Fruit fly (Drosophila melanogaster): ENCODE measurements around the gene CG33262.

CG33262 gene

dm6 chr3L:13135969-13136368 is at the start of gene CG33262:
Gene CG33262 (plus strand): TSS chr3L:13136269.
- TF ChIP-seq gl (tag; optimal IDR thresholded peaks at IDR 0.05) (no peak), CG8159 (tag; optimal IDR thresholded peaks at IDR 0.05) (no peak), rn (GFP tag; IDR thresholded peaks at IDR 0.05) (no peak), CG15710 (tag; optimal IDR thresholded peaks at IDR 0.05) (no peak), Snoo (tag; optimal IDR thresholded peaks at IDR 0.05) (no peak), CG10348 (GFP tag; IDR thresholded peaks at IDR 0.05) (no peak), Ets98B (GFP tag; IDR thresholded peaks at IDR 0.05) (no peak)

dm6 chr3L:13087189-13087588 is 48.9 kb upstream of the CG33262 start, which contains the start of gene CG17300:
Gene CG17300 (minus strand): TSS chr3L:13087289.
- TF ChIP-seq Ets98B (GFP tag; IDR thresholded peaks at IDR 0.05) (no peak), rn (GFP tag; IDR thresholded peaks at IDR 0.05) (no peak), Snoo (tag; optimal IDR thresholded peaks at IDR 0.05) (no peak), CG32121 (GFP tag; IDR thresholded peaks at IDR 0.05) (no peak), D1 (tag; optimal IDR thresholded peaks at IDR 0.05) (no peak), Pif1B (GFP tag; optimal IDR thresholded peaks at IDR 0.05) (no peak), EcR (GFP tag; optimal IDR thresholded peaks at IDR 0.05) (no peak), CG8301 (tag; optimal IDR thresholded peaks at IDR 0.05) (no peak), CG34367 (tag; optimal IDR thresholded peaks at IDR 0.05) (no peak), gl (tag; optimal IDR thresholded peaks at IDR 0.05) (no peak), CG4496 (GFP tag; IDR thresholded peaks at IDR 0.05) (no peak), CG10348 (GFP tag; IDR thresholded peaks at IDR 0.05) (no peak), CG17806 (tag; optimal IDR thresholded peaks at IDR 0.05) (no peak)

- TF ChIP-seq CG12605 (GFP tag; IDR thresholded peaks at IDR 0.05), result no peak
- no peak for TF ChIP-seq CG10348 (GFP tag; IDR thresholded peaks at IDR 0.05)
Observed at dm6 chr3L:13089869-13090268, 46.2 kb upstream of the CG33262 start, which contains the start of gene CG11251. Gene CG11251 (minus strand): TSS chr3L:13089969.

- no peak for TF ChIP-seq Snoo (tag; optimal IDR thresholded peaks at IDR 0.05)
- TF ChIP-seq CG14655 (GFP tag; optimal IDR thresholded peaks at IDR 0.05), result no peak
- no peak for TF ChIP-seq CG32121 (GFP tag; IDR thresholded peaks at IDR 0.05)
- TF ChIP-seq CG12605 (GFP tag; IDR thresholded peaks at IDR 0.05), result no peak
- TF ChIP-seq rn (GFP tag; IDR thresholded peaks at IDR 0.05), result no peak
- TF ChIP-seq EcR (GFP tag; optimal IDR thresholded peaks at IDR 0.05), result no peak
- no peak for TF ChIP-seq CG8301 (tag; optimal IDR thresholded peaks at IDR 0.05)
- TF ChIP-seq CG4496 (GFP tag; IDR thresholded peaks at IDR 0.05), result no peak
- TF ChIP-seq Ets98B (GFP tag; IDR thresholded peaks at IDR 0.05), result no peak
- TF ChIP-seq Pif1A (GFP tag; optimal IDR thresholded peaks at IDR 0.05), result no peak
- TF ChIP-seq CG9948 (tag; optimal IDR thresholded peaks at IDR 0.05), result no peak
- TF ChIP-seq gl (tag; optimal IDR thresholded peaks at IDR 0.05), result no peak
- no peak for TF ChIP-seq Pif1B (GFP tag; optimal IDR thresholded peaks at IDR 0.05)
Observed at dm6 chr3L:13099151-13099550, 36.9 kb upstream of the CG33262 start.

dm6 chr3L:13100438-13100837 is 35.6 kb upstream of the CG33262 start:
- TF ChIP-seq CG13204 (GFP tag; optimal IDR thresholded peaks at IDR 0.05) (peak; percentile 17), CG12605 (GFP tag; IDR thresholded peaks at IDR 0.05) (no peak), gl (tag; optimal IDR thresholded peaks at IDR 0.05) (no peak), Pif1B (GFP tag; optimal IDR thresholded peaks at IDR 0.05) (no peak), EcR (GFP tag; optimal IDR thresholded peaks at IDR 0.05) (no peak), Pif1A (GFP tag; optimal IDR thresholded peaks at IDR 0.05) (no peak), D1 (tag; optimal IDR thresholded peaks at IDR 0.05) (no peak), CG15710 (tag; optimal IDR thresholded peaks at IDR 0.05) (no peak)

dm6 chr3L:13105863-13106262 is 30.2 kb upstream of the CG33262 start:
- TF ChIP-seq Pif1A (GFP tag; optimal IDR thresholded peaks at IDR 0.05), result no peak
- no peak for TF ChIP-seq rn (GFP tag; IDR thresholded peaks at IDR 0.05)
- TF ChIP-seq Ets98B (GFP tag; IDR thresholded peaks at IDR 0.05), result no peak
- TF ChIP-seq Pif1B (GFP tag; optimal IDR thresholded peaks at IDR 0.05), result no peak

dm6 chr3L:13107307-13107938 is 28.6 kb upstream of the CG33262 start:
- TF ChIP-seq CG12605 (GFP tag; IDR thresholded peaks at IDR 0.05), result peak; percentile 43; the same call in 1 of the 2 replicates
- no peak for TF ChIP-seq rn (GFP tag; IDR thresholded peaks at IDR 0.05)
- peak; percentile 46 for TF ChIP-seq D1 (tag; optimal IDR thresholded peaks at IDR 0.05)
- no peak for TF ChIP-seq Ets98B (GFP tag; IDR thresholded peaks at IDR 0.05)
- TF ChIP-seq CG34367 (tag; optimal IDR thresholded peaks at IDR 0.05), result peak; percentile 50
- peak; percentile 23 for TF ChIP-seq EcR (GFP tag; optimal IDR thresholded peaks at IDR 0.05)
- TF ChIP-seq CG8159 (tag; optimal IDR thresholded peaks at IDR 0.05), result peak; percentile 75
- peak; percentile 83 for TF ChIP-seq CG17806 (tag; optimal IDR thresholded peaks at IDR 0.05)
- no peak for TF ChIP-seq CG10348 (GFP tag; IDR thresholded peaks at IDR 0.05)
- peak; percentile 60 for TF ChIP-seq Pif1B (GFP tag; optimal IDR thresholded peaks at IDR 0.05)
- 0 out of 3 replicates have a peak, but pooled peaks have one; percentile 25 for TF ChIP-seq fd96Ca (GFP tag; IDR thresholded peaks at IDR 0.05)
- peak; percentile 81 for TF ChIP-seq CG9948 (tag; optimal IDR thresholded peaks at IDR 0.05)
- peak; percentile 68 for TF ChIP-seq gl (tag; optimal IDR thresholded peaks at IDR 0.05)
- TF ChIP-seq CG4496 (GFP tag; IDR thresholded peaks at IDR 0.05), result peak; percentile 34; the same call in 1 of the 3 replicates
- no peak for TF ChIP-seq CG32121 (GFP tag; IDR thresholded peaks at IDR 0.05)
- TF ChIP-seq CG13204 (GFP tag; optimal IDR thresholded peaks at IDR 0.05), result peak; percentile 28
- TF ChIP-seq Snoo (tag; optimal IDR thresholded peaks at IDR 0.05), result no peak
- TF ChIP-seq CG8301 (tag; optimal IDR thresholded peaks at IDR 0.05), result peak; percentile 39
- TF ChIP-seq CG14655 (GFP tag; optimal IDR thresholded peaks at IDR 0.05), result peak; percentile 77
- peak; percentile 73 for TF ChIP-seq CG15710 (tag; optimal IDR thresholded peaks at IDR 0.05)
- TF ChIP-seq Pif1A (GFP tag; optimal IDR thresholded peaks at IDR 0.05), result peak; percentile 74

All from whole organism, pupa.